Worm (Caenorhabditis elegans) whole organism, early embryonic: ENCODE measurements around the gene R11D1.4.

Experiments used
- B0310.2 ChIP-seq: sonication (generic microtip); optimal IDR thresholded peaks from 2 replicates; lab custom pipeline; 2016; ENCODE audit warnings: mild to moderate bottlenecking, missing genetic modification characterization, missing compliant biosample characterization
- F13C5.2 ChIP-seq: sonication (generic microtip); optimal IDR thresholded peaks from 2 replicates; lab custom pipeline; 2017; ENCODE audit warnings: mild to moderate bottlenecking, missing genetic modification characterization, inconsistent platforms, missing compliant biosample characterization
- aly-1 ChIP-seq: sonication (generic microtip); optimal IDR thresholded peaks from 2 replicates; lab custom pipeline; 2016; ENCODE audit warnings: missing genetic modification characterization, missing compliant biosample characterization
- ama-1 ChIP-seq: fragments of 150-350 bp; optimal IDR thresholded peaks from 2 replicates; lab custom pipeline; 2014
- ceh-13 ChIP-seq: fragments of 200-800 bp; sonication (Bioruptor generic); optimal IDR thresholded peaks from 2 replicates; lab custom pipeline; 2018; ENCODE audit warnings: mild to moderate bottlenecking, missing genetic modification characterization, missing compliant biosample characterization
- ceh-36 ChIP-seq: sonication (generic microtip); optimal IDR thresholded peaks from 2 replicates; lab custom pipeline; 2016; ENCODE audit warnings: missing genetic modification characterization, inconsistent platforms, missing compliant biosample characterization
- flt-1 ChIP-seq: fragments of 200-800 bp; sonication (Bioruptor generic); IDR thresholded peaks from 2 replicates; pipeline ENCODE4 v1.3.6; 2022; ENCODE audit warnings: missing genetic modification characterization, missing compliant biosample characterization
- hmbx-1 ChIP-seq: sonication (generic microtip); optimal IDR thresholded peaks from 2 replicates; lab custom pipeline; 2016; ENCODE audit warnings: mild to moderate bottlenecking, missing genetic modification characterization, missing compliant biosample characterization
- scrt-1 ChIP-seq: fragments of 200-800 bp; sonication (Bioruptor generic); IDR thresholded peaks from 2 replicates; pipeline ENCODE4 v1.3.6; 2022; ENCODE audit warnings: missing genetic modification characterization, missing compliant biosample characterization
- tbx-37 ChIP-seq: fragments of 200-800 bp; sonication (Bioruptor generic); conservative IDR thresholded peaks from 2 replicates; pipeline ENCODE4 v1.3.6; 2022; ENCODE audit warnings: missing genetic modification reagents, missing genetic modification characterization, missing compliant biosample characterization

- TF ChIP-seq aly-1 (no peak), ama-1 (lab: Kevin White, UChicago) (no peak), ceh-36 (no peak), hmbx-1 (tag; lab: Kevin White, UChicago) (no peak), scrt-1 (GFP tag; lab: Robert Waterston, UW) (no peak), ceh-13 (GFP tag; lab: Kevin White, UChicago) (no peak), tbx-37 (GFP tag; lab: Robert Waterston, UW) (no peak), F13C5.2 (tag; lab: Kevin White, UChicago) (no peak), B0310.2 (tag; lab: Kevin White, UChicago) (no peak), flt-1 (GFP tag; lab: Robert Waterston, UW) (no peak)
Measured at ce11 chrV:12701613-12702012, 12.4 kb downstream of the R11D1.4 start.
